Worm (Caenorhabditis elegans): ENCODE results near the gene tsp-5.

DNA sequence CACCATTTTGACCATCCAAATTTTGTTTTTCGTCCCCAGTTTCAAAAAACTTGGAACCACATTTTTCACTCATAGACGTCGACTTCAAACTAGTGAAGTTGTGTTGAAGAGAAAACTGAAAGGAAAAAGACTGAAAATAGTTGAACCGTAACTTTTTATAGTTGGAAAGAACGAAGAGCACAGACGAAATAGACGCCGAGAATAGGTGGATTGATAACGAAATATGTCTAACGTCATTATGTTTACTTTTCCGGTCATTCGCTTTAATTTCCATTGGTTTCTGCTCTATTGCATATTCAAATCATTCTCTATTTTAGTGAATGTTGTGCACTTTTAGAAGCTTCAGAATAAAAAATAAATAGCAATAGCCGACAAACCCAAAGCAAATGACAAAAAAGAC lies 18.2 kb upstream of the tsp-5 start, which contains the start of gene C08F11.13:
- TF ChIP-seq nhr-25 (tag; optimal IDR thresholded peaks at IDR 0.05), result no peak
- TF ChIP-seq jun-1 (tag; optimal IDR thresholded peaks at IDR 0.05), result peak; percentile 0
- TF ChIP-seq unc-62 (GFP tag; optimal IDR thresholded peaks at IDR 0.05), result no peak
